Worm (Caenorhabditis elegans) whole organism, L3 larva: ENCODE data around the gene T20D4.19.

Experiments used
- ama-1 ChIP-seq: fragments of 150-350 bp; optimal IDR thresholded peaks from 2 replicates; lab custom pipeline; 2018
- ceh-9 ChIP-seq: sonication (generic microtip); optimal IDR thresholded peaks from 2 replicates; lab custom pipeline; 2018; ENCODE audit warnings: missing biosample characterization, missing genetic modification characterization
- daf-12 ChIP-seq: fragments of 150-350 bp; optimal IDR thresholded peaks from 2 replicates; lab custom pipeline; 2014; ENCODE audit warnings: missing biosample characterization, missing genetic modification reagents, missing genetic modification characterization
- egl-27 ChIP-seq: sonication (generic microtip); optimal IDR thresholded peaks from 4 replicates; lab custom pipeline; 2017; ENCODE audit warnings: missing biosample characterization, missing genetic modification reagents, missing genetic modification characterization
- fkh-2 ChIP-seq: fragments of 150-350 bp; optimal IDR thresholded peaks from 2 replicates; lab custom pipeline; 2014; ENCODE audit warnings: missing biosample characterization, missing genetic modification reagents, missing genetic modification characterization
- hmg-11 ChIP-seq: sonication (generic microtip); optimal IDR thresholded peaks from 2 replicates; lab custom pipeline; 2016; ENCODE audit warnings: missing genetic modification characterization, missing compliant biosample characterization
- nhr-237 ChIP-seq: fragments of 150-350 bp; optimal IDR thresholded peaks from 2 replicates; lab custom pipeline; 2014; ENCODE audit warnings: missing biosample characterization, missing genetic modification characterization
- pha-4 ChIP-seq: fragments of 150-350 bp; optimal IDR thresholded peaks from 2 replicates; lab custom pipeline; 2014; ENCODE audit warnings: missing biosample characterization, missing genetic modification reagents, missing genetic modification characterization
- skn-1 ChIP-seq: fragments of 150-350 bp; optimal IDR thresholded peaks from 2 replicates; lab custom pipeline; 2014; ENCODE audit warnings: missing biosample characterization, missing genetic modification characterization
- unc-62 ChIP-seq: fragments of 150-350 bp; sonication (generic microtip); optimal IDR thresholded peaks from 4 replicates; lab custom pipeline; 2014; ENCODE audit warnings: missing biosample characterization, missing genetic modification reagents, missing genetic modification characterization

DNA sequence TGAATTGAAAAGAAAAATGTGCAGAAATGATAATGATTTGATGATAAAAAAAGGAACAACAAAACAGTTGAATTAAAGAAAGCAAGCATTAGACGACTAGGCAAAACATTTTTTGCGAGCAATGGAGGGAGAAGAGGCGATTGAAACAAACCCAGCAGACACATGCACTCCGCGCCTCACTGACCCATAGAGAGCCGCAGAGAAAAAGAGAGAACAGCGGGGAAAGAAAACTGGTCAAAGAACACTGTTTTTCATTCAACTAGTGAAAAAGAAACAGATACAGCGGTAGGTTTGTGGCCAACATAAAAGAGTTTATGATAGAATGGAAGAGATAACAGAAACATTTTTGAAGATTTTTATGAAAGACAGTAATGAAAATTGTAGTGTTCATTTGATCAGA lies 43.1 kb downstream of the T20D4.19 start:
- no peak for TF ChIP-seq skn-1 (tag; lab: Kevin White, UChicago)
- no peak for TF ChIP-seq unc-62 (GFP tag; lab: Kevin White, UChicago)
- TF ChIP-seq hmg-11 (tag; lab: Kevin White, UChicago) = no peak
- TF ChIP-seq fkh-2 (tag; lab: Kevin White, UChicago) = no peak
- TF ChIP-seq ama-1 = no peak
- TF ChIP-seq daf-12 (tag; lab: Kevin White, UChicago) = no peak
- no peak for TF ChIP-seq egl-27 (tag; lab: Kevin White, UChicago)
- no peak for TF ChIP-seq pha-4 (tag; lab: Kevin White, UChicago)
- no peak for TF ChIP-seq nhr-237
- TF ChIP-seq ceh-9 (tag; lab: Kevin White, UChicago) = no peak
